Fruit fly (Drosophila melanogaster) whole organism, adult: ENCODE results near the gene TBC1D23.
A peak's percentile ranks its signal among the peaks of the same experiment; 100 is the strongest.

ENCODE experiments used
- CG11617 ChIP-seq: fragments of 200-800 bp; sonication (Bioruptor generic); optimal IDR thresholded peaks from 2 replicates; lab custom pipeline; 2017; ENCODE audit warnings: mild to moderate bottlenecking, missing biosample characterization, missing genetic modification reagents, missing genetic modification characterization
- CG12768 ChIP-seq: fragments of 200-800 bp; sonication (Bioruptor generic); optimal IDR thresholded peaks from 2 replicates; lab custom pipeline; 2017; ENCODE audit warnings: missing biosample characterization, missing genetic modification characterization, mild to moderate bottlenecking, moderate library complexity, missing genetic modification reagents
- CG14711 ChIP-seq: fragments of 200-800 bp; sonication (Bioruptor generic); optimal IDR thresholded peaks from 2 replicates; lab custom pipeline; 2018; ENCODE audit warnings: missing biosample characterization, mild to moderate bottlenecking, missing genetic modification characterization, moderate library complexity
- CG1620 ChIP-seq: fragments of 200-800 bp; sonication (Bioruptor generic); optimal IDR thresholded peaks from 2 replicates; lab custom pipeline; 2016; ENCODE audit warnings: missing biosample characterization, missing genetic modification characterization
- CG33017 ChIP-seq: fragments of 200-800 bp; sonication (Bioruptor generic); optimal IDR thresholded peaks from 2 replicates; lab custom pipeline; 2018; ENCODE audit warnings: missing biosample characterization, mild to moderate bottlenecking, missing genetic modification characterization, moderate library complexity
- CG5204 ChIP-seq: fragments of 200-800 bp; sonication (Bioruptor generic); optimal IDR thresholded peaks from 2 replicates; lab custom pipeline; 2016; ENCODE audit warnings: missing biosample characterization, missing genetic modification characterization
- CG7045 ChIP-seq: fragments of 200-800 bp; sonication (Bioruptor generic); optimal IDR thresholded peaks from 2 replicates; lab custom pipeline; 2017; ENCODE audit warnings: missing biosample characterization, mild to moderate bottlenecking, missing genetic modification characterization
- CG7101 ChIP-seq: fragments of 200-800 bp; sonication (Bioruptor generic); optimal IDR thresholded peaks from 2 replicates; lab custom pipeline; 2018; ENCODE audit warnings: missing biosample characterization, mild to moderate bottlenecking, missing genetic modification characterization, moderate library complexity
- Clk ChIP-seq: fragments of 200-800 bp; sonication (Bioruptor generic); optimal IDR thresholded peaks from 2 replicates; lab custom pipeline; 2017; ENCODE audit warnings: missing biosample characterization, missing genetic modification characterization
- Crg-1 ChIP-seq: fragments of 200-800 bp; sonication (Bioruptor generic); optimal IDR thresholded peaks from 2 replicates; lab custom pipeline; 2016; ENCODE audit warnings: missing biosample characterization, missing genetic modification characterization
- Hr96 ChIP-seq: fragments of 200-800 bp; sonication (Bioruptor generic); optimal IDR thresholded peaks from 2 replicates; lab custom pipeline; 2016; ENCODE audit warnings: missing biosample characterization, missing genetic modification characterization
- Mnt ChIP-seq: fragments of 200-800 bp; sonication (Bioruptor generic); optimal IDR thresholded peaks from 2 replicates; lab custom pipeline; 2016; ENCODE audit warnings: missing biosample characterization, mild to moderate bottlenecking, missing genetic modification characterization
- bab1 ChIP-seq: fragments of 200-800 bp; sonication (Bioruptor generic); optimal IDR thresholded peaks from 3 replicates; lab custom pipeline; 2019; ENCODE audit warnings: missing biosample characterization, mild to moderate bottlenecking, missing genetic modification characterization, moderate library complexity
- cic ChIP-seq: fragments of 200-800 bp; sonication (Bioruptor generic); optimal IDR thresholded peaks from 2 replicates; lab custom pipeline; 2017; ENCODE audit warnings: missing biosample characterization, mild to moderate bottlenecking, missing genetic modification characterization, moderate library complexity
- cnc ChIP-seq, 2 experiments: fragments of >200 bp; optimal IDR thresholded peaks; 2 replicates each; lab custom pipeline; 2017
- kay ChIP-seq: fragments of 200-800 bp; sonication (Bioruptor generic); peaks from one replicate; lab custom pipeline; 2016; ENCODE audit warnings: missing biosample characterization, missing genetic modification characterization, borderline replicate concordance
- ovo ChIP-seq: fragments of 200-800 bp; sonication (Bioruptor generic); optimal IDR thresholded peaks from 2 replicates; lab custom pipeline; 2016; ENCODE audit warnings: missing biosample characterization, missing genetic modification characterization
- pad ChIP-seq: fragments of 200-800 bp; sonication (Bioruptor generic); optimal IDR thresholded peaks from 3 replicates; lab custom pipeline; 2017; ENCODE audit warnings: missing biosample characterization, missing genetic modification characterization, mild to moderate bottlenecking, moderate library complexity, missing genetic modification reagents
- tj ChIP-seq: fragments of 200-800 bp; sonication (Bioruptor generic); optimal IDR thresholded peaks from 3 replicates; lab custom pipeline; 2017; ENCODE audit warnings: missing biosample characterization, mild to moderate bottlenecking, missing genetic modification characterization, moderate library complexity
- toe ChIP-seq: fragments of 200-800 bp; sonication (Bioruptor generic); optimal IDR thresholded peaks from 2 replicates; lab custom pipeline; 2016; ENCODE audit warnings: missing biosample characterization, missing genetic modification characterization

Gene TBC1D23

DNA sequence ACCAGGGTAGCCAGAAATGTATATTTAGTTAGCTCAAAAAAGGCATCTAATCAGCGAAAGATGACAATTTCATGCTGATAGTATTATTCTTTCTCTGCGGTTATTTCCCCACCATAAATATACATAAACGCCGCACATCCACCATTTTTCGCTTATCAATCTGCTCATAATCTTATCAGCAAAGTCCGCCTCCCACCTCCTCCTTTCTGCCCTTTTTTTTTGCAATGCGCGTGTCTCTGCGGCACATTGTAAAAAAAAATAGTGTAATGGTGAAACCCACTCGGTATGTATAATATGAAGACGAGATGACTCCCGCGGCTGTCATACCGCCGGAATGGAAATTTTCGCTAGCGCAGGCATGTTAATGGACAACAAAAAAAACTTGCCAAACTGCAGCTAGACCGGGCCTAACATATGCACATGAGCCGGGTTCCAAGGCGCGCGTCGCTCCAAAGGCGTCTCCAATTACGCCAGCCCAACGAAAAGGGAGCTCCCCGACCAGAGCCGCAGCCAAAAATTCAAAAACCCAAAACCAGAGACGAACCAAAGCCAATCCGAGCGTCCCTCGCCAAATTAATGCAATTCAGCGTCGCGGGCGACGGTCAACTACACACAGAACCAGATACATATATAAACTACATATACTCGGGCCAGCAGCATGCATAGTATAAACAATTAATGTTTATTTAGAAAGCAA is 8.8 kb upstream of the TBC1D23 start:
- TF ChIP-seq cnc (optimal IDR thresholded peaks at IDR 0.05; lab: Kevin White, UChicago) (no peak), Mnt (GFP tag; lab: Kevin White, UChicago) (peak; percentile 20), cic (peak; percentile 51), tj (GFP tag; lab: Kevin White, UChicago) (peak; percentile 100)

DNA sequence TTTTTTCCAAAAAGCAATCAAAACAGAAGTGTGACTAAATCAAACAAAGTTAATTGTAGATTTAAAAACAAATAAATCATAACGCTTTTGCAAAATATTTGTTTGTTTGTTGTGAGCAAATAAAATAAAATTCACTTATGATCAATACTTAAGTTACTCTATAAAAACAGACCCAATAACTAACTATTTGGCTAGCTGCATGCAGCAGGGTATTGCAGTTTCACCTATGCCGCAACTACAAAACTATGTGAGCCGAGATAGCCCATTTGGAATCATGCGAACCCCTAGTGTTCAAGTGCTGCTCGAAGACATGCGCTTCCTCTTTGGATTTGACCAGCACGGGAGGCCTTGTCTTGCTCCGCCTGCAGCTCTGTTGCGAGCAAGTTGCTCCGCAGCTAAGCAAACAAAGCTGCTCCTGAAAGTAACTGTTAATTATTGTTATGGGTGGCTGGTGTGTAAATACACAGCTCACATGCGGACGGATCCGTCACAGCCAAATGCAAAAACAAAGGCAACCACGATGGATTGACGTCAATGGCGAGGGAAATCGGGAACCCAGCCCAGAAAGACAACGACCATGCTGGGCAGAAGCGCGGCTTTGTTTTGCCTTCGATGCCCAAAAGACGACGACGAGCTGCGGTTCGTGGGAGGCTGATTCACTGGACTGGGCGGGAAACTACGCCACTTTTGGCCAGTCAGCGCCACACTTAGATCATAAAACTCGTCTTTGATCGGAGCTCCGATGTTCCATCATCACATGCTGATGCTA is 7.0 kb upstream of the TBC1D23 start:
- TF ChIP-seq tj (GFP tag; lab: Kevin White, UChicago) (no peak), Crg-1 (peak; percentile 58), CG14711 (tag; lab: Kevin White, UChicago) (no peak), Clk (GFP tag; lab: Kevin White, UChicago) (peak; percentile 2), CG11617 (GFP tag; lab: Kevin White, UChicago) (no peak), cnc (optimal IDR thresholded peaks at IDR 0.05; lab: Kevin White, UChicago) (no peak), Hr96 (GFP tag; lab: Kevin White, UChicago) (no peak), CG5204 (peak; percentile 7), CG7101 (tag; lab: Kevin White, UChicago) (peak; percentile 2)

DNA sequence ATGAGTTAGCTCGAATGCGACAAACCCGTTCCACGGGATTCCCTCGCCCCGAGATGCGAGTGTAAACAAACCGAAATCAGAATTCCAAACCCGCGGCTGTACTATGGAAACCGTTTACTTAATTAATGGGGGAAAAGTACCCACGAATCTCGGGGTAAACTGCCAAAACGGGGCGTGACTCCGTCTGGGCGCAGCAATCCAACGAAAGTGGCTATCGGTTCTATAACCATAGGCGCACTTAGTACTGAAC is 6.5 kb upstream of the TBC1D23 start:
- TF ChIP-seq ovo (GFP tag; lab: Kevin White, UChicago) (peak; percentile 45), CG7101 (tag; lab: Kevin White, UChicago) (no peak), CG14711 (tag; lab: Kevin White, UChicago) (no peak)

DNA sequence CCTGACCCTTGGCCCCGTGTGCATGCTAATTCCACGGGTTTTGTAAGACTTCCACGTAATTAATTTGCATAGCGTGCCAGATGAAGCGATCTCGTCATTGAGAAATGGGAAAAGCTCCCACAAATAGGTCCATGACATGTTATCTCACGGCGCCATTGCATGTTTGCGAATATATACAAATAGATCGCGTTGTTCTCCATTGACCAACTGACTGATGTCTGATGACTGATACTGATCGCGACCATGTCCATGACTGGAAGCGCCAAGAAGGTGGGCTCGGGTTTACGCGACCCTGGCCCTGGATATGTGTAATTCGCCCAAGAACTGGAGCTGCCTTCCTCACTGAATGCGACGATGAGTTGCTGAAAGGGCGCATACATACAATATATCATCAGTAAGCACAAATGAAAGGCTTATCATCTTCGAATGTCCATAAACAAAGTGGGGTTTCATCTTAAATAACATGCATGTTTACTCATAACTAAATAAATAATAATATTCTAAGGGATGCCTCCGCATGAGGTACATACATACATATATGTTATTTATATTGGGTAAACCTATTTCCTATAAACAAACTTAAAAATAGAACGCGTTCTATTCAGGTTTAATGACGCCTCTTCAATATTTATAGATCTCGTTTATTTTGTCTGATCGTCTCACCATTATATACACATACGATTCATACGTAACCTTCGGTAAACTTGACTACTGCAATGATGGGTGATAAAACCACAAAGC is 5.9 kb upstream of the TBC1D23 start:
- TF ChIP-seq ovo (GFP tag; lab: Kevin White, UChicago), result peak; percentile 67
- no peak for TF ChIP-seq tj (GFP tag; lab: Kevin White, UChicago)
- peak; percentile 76 for TF ChIP-seq CG7101 (tag; lab: Kevin White, UChicago)
- no peak for TF ChIP-seq Hr96 (GFP tag; lab: Kevin White, UChicago)
- TF ChIP-seq Crg-1, result no peak
- TF ChIP-seq CG11617 (GFP tag; lab: Kevin White, UChicago), result no peak
- peak; percentile 6 for TF ChIP-seq toe
- TF ChIP-seq Mnt (GFP tag; lab: Kevin White, UChicago), result no peak
- TF ChIP-seq CG33017 (tag; lab: Kevin White, UChicago), result peak; percentile 30
- TF ChIP-seq kay (GFP tag; lab: Kevin White, UChicago), result no peak
- TF ChIP-seq CG12768 (GFP tag; lab: Kevin White, UChicago), result no peak
- no peak for TF ChIP-seq CG1620
- no peak for TF ChIP-seq cnc (optimal IDR thresholded peaks at IDR 0.05; lab: Kevin White, UChicago)
- peak; percentile 36 for TF ChIP-seq pad
- peak; percentile 70 for TF ChIP-seq cic
- peak; percentile 30 for TF ChIP-seq CG14711 (tag; lab: Kevin White, UChicago)
- no peak for TF ChIP-seq bab1 (GFP tag; lab: Kevin White, UChicago)
- TF ChIP-seq CG5204, result no peak
- no peak for TF ChIP-seq Clk (GFP tag; lab: Kevin White, UChicago)
- peak; percentile 64 for TF ChIP-seq CG7045

DNA sequence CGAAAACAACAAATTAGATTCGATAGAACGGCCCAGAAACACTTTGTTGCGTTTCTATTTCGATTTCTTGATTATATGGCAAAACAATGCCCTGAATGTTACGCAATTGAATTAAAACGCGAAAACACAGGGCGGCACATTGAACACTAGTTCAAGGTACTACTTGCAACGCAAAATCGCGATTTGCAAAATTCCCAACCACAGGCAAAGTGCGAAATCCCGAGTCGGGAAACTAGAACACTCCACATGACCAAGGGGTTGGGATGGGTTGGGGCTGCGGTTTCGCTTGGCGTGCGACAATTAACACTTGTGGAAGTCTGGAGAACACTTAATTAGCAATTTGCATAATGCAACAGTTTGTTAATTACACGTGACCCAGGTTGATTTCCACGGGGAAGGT is 4.9 kb upstream of the TBC1D23 start:
- peak; percentile 41 for TF ChIP-seq CG33017 (tag; lab: Kevin White, UChicago)
- no peak for TF ChIP-seq Crg-1
- peak; percentile 17 for TF ChIP-seq CG7045
- peak; percentile 36 for TF ChIP-seq tj (GFP tag; lab: Kevin White, UChicago)
- TF ChIP-seq Clk (GFP tag; lab: Kevin White, UChicago), result peak; percentile 34
- TF ChIP-seq CG11617 (GFP tag; lab: Kevin White, UChicago), result no peak
- peak; percentile 92 for TF ChIP-seq CG12768 (GFP tag; lab: Kevin White, UChicago)
- no peak for TF ChIP-seq cnc (optimal IDR thresholded peaks at IDR 0.05; lab: Kevin White, UChicago)

DNA sequence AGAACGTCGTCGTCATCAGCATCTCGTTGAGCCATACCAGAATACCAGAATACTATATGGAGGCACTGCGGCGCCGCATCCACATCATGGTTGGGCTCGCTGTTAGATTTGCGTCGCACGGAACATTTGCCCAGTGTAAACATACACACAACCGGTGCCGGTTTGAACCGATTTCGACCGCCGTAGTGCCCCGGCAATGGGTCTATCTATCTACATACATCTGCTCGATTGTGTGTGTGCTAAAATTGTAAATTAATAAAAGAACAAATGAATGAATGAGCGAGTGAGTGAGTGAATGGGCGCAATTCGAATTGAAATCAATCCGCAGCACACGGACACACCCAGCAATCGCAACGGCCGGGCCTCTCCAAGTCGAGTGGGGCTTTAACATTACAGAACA is 3.7 kb upstream of the TBC1D23 start:
- peak; percentile 44 for TF ChIP-seq CG33017 (tag; lab: Kevin White, UChicago)
- TF ChIP-seq CG14711 (tag; lab: Kevin White, UChicago), result no peak
- TF ChIP-seq toe, result no peak
- TF ChIP-seq Crg-1, result no peak
- no peak for TF ChIP-seq CG7045
- no peak for TF ChIP-seq CG1620
- TF ChIP-seq Mnt (GFP tag; lab: Kevin White, UChicago), result no peak
- no peak for TF ChIP-seq ovo (GFP tag; lab: Kevin White, UChicago)
- peak; percentile 100 for TF ChIP-seq cic
- no peak for TF ChIP-seq CG5204
- TF ChIP-seq Clk (GFP tag; lab: Kevin White, UChicago), result no peak
- peak; percentile 59 for TF ChIP-seq kay (GFP tag; lab: Kevin White, UChicago)
- TF ChIP-seq cnc (optimal IDR thresholded peaks at IDR 0.05; lab: Kevin White, UChicago), result no peak
- no peak for TF ChIP-seq CG11617 (GFP tag; lab: Kevin White, UChicago)
- no peak for TF ChIP-seq pad
- TF ChIP-seq CG7101 (tag; lab: Kevin White, UChicago), result no peak
- no peak for TF ChIP-seq bab1 (GFP tag; lab: Kevin White, UChicago)
